Worm (Caenorhabditis elegans) whole organism, late embryonic: ENCODE measurements around the gene ZK899.6.

Source experiments
- F13H6.1 ChIP-seq: sonication (generic microtip); optimal IDR thresholded peaks from 2 replicates; lab custom pipeline; 2016; ENCODE audit warnings: missing genetic modification characterization, missing compliant biosample characterization
- K02D7.2 ChIP-seq: sonication (generic microtip); optimal IDR thresholded peaks from 2 replicates; lab custom pipeline; 2017; ENCODE audit warnings: mild to moderate bottlenecking, missing genetic modification characterization, missing compliant biosample characterization
- K09A11.1 ChIP-seq: sonication (generic microtip); optimal IDR thresholded peaks from 2 replicates; lab custom pipeline; 2017; ENCODE audit warnings: antibody characterized with exemption, mild to moderate bottlenecking, missing genetic modification characterization, missing compliant biosample characterization; ENCODE audit not compliant: insufficient read depth
- T23F11.4 ChIP-seq: fragments of 200-800 bp; sonication (Bioruptor generic); optimal IDR thresholded peaks from 2 replicates; lab custom pipeline; 2018; ENCODE audit warnings: mild to moderate bottlenecking, missing genetic modification characterization, missing compliant biosample characterization
- Y22D7AL.16 ChIP-seq: sonication (generic microtip); optimal IDR thresholded peaks from 2 replicates; lab custom pipeline; 2016; ENCODE audit warnings: missing genetic modification characterization, missing compliant biosample characterization
- ahr-1 ChIP-seq: sonication (generic microtip); optimal IDR thresholded peaks from 2 replicates; lab custom pipeline; 2016; ENCODE audit warnings: missing genetic modification characterization, missing compliant biosample characterization
- ama-1 ChIP-seq: fragments of 150-350 bp; optimal IDR thresholded peaks from 2 replicates; lab custom pipeline; 2014
- ceh-14 ChIP-seq: sonication (generic microtip); optimal IDR thresholded peaks from 2 replicates; lab custom pipeline; 2016; ENCODE audit warnings: missing genotype, missing genetic modification characterization, missing compliant biosample characterization
- ceh-18 ChIP-seq: sonication (generic microtip); optimal IDR thresholded peaks from 2 replicates; lab custom pipeline; 2016; ENCODE audit warnings: missing genetic modification characterization, missing compliant biosample characterization
- ceh-19 ChIP-seq: fragments of 200-800 bp; sonication (Bioruptor generic); optimal IDR thresholded peaks from 2 replicates; lab custom pipeline; 2018; ENCODE audit warnings: mild to moderate bottlenecking, missing genetic modification characterization, missing compliant biosample characterization
- ceh-2 ChIP-seq: sonication (generic microtip); optimal IDR thresholded peaks from 2 replicates; lab custom pipeline; 2016; ENCODE audit warnings: missing genotype, missing genetic modification characterization, missing compliant biosample characterization
- ceh-22 ChIP-seq: sonication (generic microtip); optimal IDR thresholded peaks from 2 replicates; lab custom pipeline; 2017; ENCODE audit warnings: missing biosample characterization, missing genetic modification characterization
- ceh-30 ChIP-seq: fragments of 150-350 bp; optimal IDR thresholded peaks from 2 replicates; lab custom pipeline; 2014; ENCODE audit warnings: missing biosample characterization, missing genetic modification characterization
- ceh-31 ChIP-seq: sonication (generic microtip); optimal IDR thresholded peaks from 2 replicates; lab custom pipeline; 2016; ENCODE audit warnings: missing genetic modification characterization, missing compliant biosample characterization
- ceh-34 ChIP-seq: sonication (generic microtip); optimal IDR thresholded peaks from 2 replicates; lab custom pipeline; 2016; ENCODE audit warnings: mild to moderate bottlenecking, missing genetic modification characterization, missing compliant biosample characterization
- ceh-48 ChIP-seq: sonication (generic microtip); optimal IDR thresholded peaks from 2 replicates; lab custom pipeline; 2016; ENCODE audit warnings: missing genetic modification characterization, inconsistent platforms, missing compliant biosample characterization
- ceh-9 ChIP-seq: sonication (generic microtip); optimal IDR thresholded peaks from 2 replicates; lab custom pipeline; 2016; ENCODE audit warnings: mild to moderate bottlenecking, missing genetic modification characterization, inconsistent platforms, missing compliant biosample characterization
- che-1 ChIP-seq: sonication (generic microtip); optimal IDR thresholded peaks from 2 replicates; lab custom pipeline; 2016; ENCODE audit warnings: mild to moderate bottlenecking, missing genetic modification characterization, missing compliant biosample characterization
- dmd-4 ChIP-seq: sonication (generic microtip); optimal IDR thresholded peaks from 2 replicates; lab custom pipeline; 2016; ENCODE audit warnings: borderline replicate concordance, missing genetic modification characterization, missing compliant biosample characterization
- dve-1 ChIP-seq: sonication (generic microtip); optimal IDR thresholded peaks from 2 replicates; lab custom pipeline; 2017; ENCODE audit warnings: antibody characterized with exemption, mild to moderate bottlenecking, missing genetic modification characterization, missing compliant biosample characterization
- elt-2 ChIP-seq: sonication (generic microtip); optimal IDR thresholded peaks from 2 replicates; lab custom pipeline; 2016; ENCODE audit warnings: missing genetic modification reagents, missing genetic modification characterization, missing compliant biosample characterization
- elt-4 ChIP-seq: sonication (generic microtip); optimal IDR thresholded peaks from 2 replicates; lab custom pipeline; 2016; ENCODE audit warnings: missing genetic modification characterization, missing compliant biosample characterization
- ets-4 ChIP-seq: sonication (generic microtip); optimal IDR thresholded peaks from 2 replicates; lab custom pipeline; 2016; ENCODE audit warnings: missing genetic modification characterization, missing compliant biosample characterization
- eyg-1 ChIP-seq: sonication (generic microtip); optimal IDR thresholded peaks from 2 replicates; lab custom pipeline; 2016; ENCODE audit warnings: missing genotype, missing genetic modification characterization, missing compliant biosample characterization
- fkh-6 ChIP-seq: sonication (generic microtip); optimal IDR thresholded peaks from 2 replicates; lab custom pipeline; 2016; ENCODE audit warnings: missing genetic modification characterization, missing compliant biosample characterization
- hlh-30 ChIP-seq: sonication (generic microtip); optimal IDR thresholded peaks from 2 replicates; lab custom pipeline; 2017; ENCODE audit warnings: antibody characterized with exemption, missing genetic modification characterization, missing compliant biosample characterization; ENCODE audit not compliant: insufficient read depth
- hlh-6 ChIP-seq: sonication (generic microtip); optimal IDR thresholded peaks from 2 replicates; lab custom pipeline; 2016; ENCODE audit warnings: missing genotype, missing genetic modification characterization, missing compliant biosample characterization
- hlh-8 ChIP-seq: sonication (generic microtip); optimal IDR thresholded peaks from 2 replicates; lab custom pipeline; 2016; ENCODE audit warnings: missing genotype, missing genetic modification characterization, missing compliant biosample characterization
- madf-2 ChIP-seq: sonication (generic microtip); optimal IDR thresholded peaks from 2 replicates; lab custom pipeline; 2017; ENCODE audit warnings: missing genetic modification characterization, missing compliant biosample characterization
- mec-3 ChIP-seq: sonication (generic microtip); optimal IDR thresholded peaks from 2 replicates; lab custom pipeline; 2016; ENCODE audit warnings: borderline replicate concordance, missing genetic modification characterization, missing compliant biosample characterization
- nfya-1 ChIP-seq: sonication (generic microtip); optimal IDR thresholded peaks from 2 replicates; lab custom pipeline; 2017; ENCODE audit warnings: missing genetic modification characterization, mild to moderate bottlenecking, missing compliant biosample characterization, antibody characterized with exemption, moderate library complexity
- nhr-11 ChIP-seq: fragments of 150-350 bp; optimal IDR thresholded peaks from 2 replicates; lab custom pipeline; 2014; ENCODE audit warnings: missing biosample characterization, missing genetic modification characterization
- npax-4 ChIP-seq: sonication (generic microtip); optimal IDR thresholded peaks from 2 replicates; lab custom pipeline; 2016; ENCODE audit warnings: missing genetic modification characterization, missing compliant biosample characterization
- odd-2 ChIP-seq: sonication (generic microtip); optimal IDR thresholded peaks from 2 replicates; lab custom pipeline; 2017; ENCODE audit warnings: antibody characterized with exemption, mild to moderate bottlenecking, missing genetic modification characterization, missing compliant biosample characterization
- pag-3 ChIP-seq: sonication (generic microtip); optimal IDR thresholded peaks from 2 replicates; lab custom pipeline; 2016; ENCODE audit warnings: missing compliant biosample characterization, missing genetic modification characterization, borderline replicate concordance
- pat-9 ChIP-seq: fragments of 200-800 bp; sonication (Bioruptor generic); optimal IDR thresholded peaks from 2 replicates; lab custom pipeline; 2018; ENCODE audit warnings: mild to moderate bottlenecking, missing genetic modification characterization, moderate library complexity, missing compliant biosample characterization
- pha-2 ChIP-seq: sonication (generic microtip); optimal IDR thresholded peaks from 2 replicates; lab custom pipeline; 2017; ENCODE audit warnings: mild to moderate bottlenecking, missing genetic modification characterization, missing compliant biosample characterization
- pha-4 ChIP-seq: fragments of 150-350 bp; optimal IDR thresholded peaks from 2 replicates; lab custom pipeline; 2018; ENCODE audit warnings: missing biosample characterization, missing genetic modification reagents, missing genetic modification characterization
- ref-2 ChIP-seq: sonication (generic microtip); optimal IDR thresholded peaks from 2 replicates; lab custom pipeline; 2016; ENCODE audit warnings: missing genetic modification characterization, missing compliant biosample characterization
- sdc-2 ChIP-seq: sonication (generic microtip); optimal IDR thresholded peaks from 2 replicates; lab custom pipeline; 2016; ENCODE audit warnings: missing genotype, missing genetic modification characterization, missing compliant biosample characterization
- sox-2 ChIP-seq: fragments of 200-800 bp; sonication (Bioruptor generic); IDR thresholded peaks from 2 replicates; pipeline ENCODE4 v1.3.6; 2022; ENCODE audit warnings: missing genetic modification reagents, missing genetic modification characterization, missing compliant biosample characterization
- sox-4 ChIP-seq: sonication (generic microtip); optimal IDR thresholded peaks from 2 replicates; lab custom pipeline; 2017; ENCODE audit warnings: mild to moderate bottlenecking, missing genetic modification characterization, inconsistent platforms, missing compliant biosample characterization
- syd-9 ChIP-seq: sonication (generic microtip); optimal IDR thresholded peaks from 2 replicates; lab custom pipeline; 2016; ENCODE audit warnings: mild to moderate bottlenecking, missing genetic modification characterization, moderate library complexity, missing compliant biosample characterization
- tbx-2 ChIP-seq: sonication (generic microtip); optimal IDR thresholded peaks from 2 replicates; lab custom pipeline; 2016; ENCODE audit warnings: missing genetic modification characterization, missing compliant biosample characterization
- tbx-7 ChIP-seq: sonication (generic microtip); optimal IDR thresholded peaks from 2 replicates; lab custom pipeline; 2016; ENCODE audit warnings: missing genotype, missing genetic modification characterization, missing compliant biosample characterization
- ttx-3 ChIP-seq: sonication (generic microtip); optimal IDR thresholded peaks from 2 replicates; lab custom pipeline; 2016; ENCODE audit warnings: missing genetic modification reagents, missing genetic modification characterization, missing compliant biosample characterization
- unc-55 ChIP-seq: sonication (generic microtip); optimal IDR thresholded peaks from 2 replicates; lab custom pipeline; 2017; ENCODE audit warnings: missing biosample characterization, missing genetic modification reagents, missing genetic modification characterization
- zip-5 ChIP-seq: sonication (generic microtip); optimal IDR thresholded peaks from 2 replicates; lab custom pipeline; 2016; ENCODE audit warnings: missing genetic modification characterization, missing compliant biosample characterization
- ztf-16 ChIP-seq: sonication (generic microtip); optimal IDR thresholded peaks from 2 replicates; lab custom pipeline; 2017; ENCODE audit warnings: missing genetic modification characterization, missing compliant biosample characterization

The ZK899.6 gene

ce11 chrX:9465722-9466132, 2.6 kb downstream of the ZK899.6 start (continued):
- TF ChIP-seq dve-1 (tag; lab: Kevin White, UChicago) (peak; percentile 96), eyg-1 (tag; lab: Kevin White, UChicago) (no peak), syd-9 (tag; lab: Kevin White, UChicago) (peak; percentile 60), ztf-16 (tag; lab: Kevin White, UChicago) (peak; percentile 67), pag-3 (tag; lab: Kevin White, UChicago) (no peak), sox-4 (tag; lab: Kevin White, UChicago) (no peak), fkh-6 (tag; lab: Kevin White, UChicago) (no peak), hlh-30 (peak; percentile 72), madf-2 (tag; lab: Kevin White, UChicago) (peak; percentile 58), ceh-48 (peak; percentile 86), ref-2 (tag; lab: Kevin White, UChicago) (peak; percentile 77), ceh-19 (GFP tag; lab: Kevin White, UChicago) (no peak), nhr-11 (tag; lab: Kevin White, UChicago) (peak; percentile 18), ttx-3 (tag; lab: Kevin White, UChicago) (no peak), ceh-9 (tag; lab: Kevin White, UChicago) (no peak), odd-2 (tag; lab: Kevin White, UChicago) (peak; percentile 42), nfya-1 (tag; lab: Kevin White, UChicago) (peak; percentile 96), K09A11.1 (tag; lab: Kevin White, UChicago) (peak; percentile 80), F13H6.1 (tag; lab: Kevin White, UChicago) (peak; percentile 59), pha-2 (tag; lab: Kevin White, UChicago) (no peak), che-1 (tag; lab: Kevin White, UChicago) (no peak), tbx-7 (tag; lab: Kevin White, UChicago) (peak; percentile 47), hlh-8 (tag; lab: Kevin White, UChicago) (no peak), hlh-6 (tag; lab: Kevin White, UChicago) (no peak), sdc-2 (peak; percentile 99), elt-2 (tag; lab: Kevin White, UChicago) (peak; percentile 60), K02D7.2 (tag; lab: Kevin White, UChicago) (no peak), ets-4 (tag; lab: Kevin White, UChicago) (peak; percentile 70), T23F11.4 (GFP tag; lab: Kevin White, UChicago) (no peak), ceh-31 (tag; lab: Kevin White, UChicago) (peak; percentile 94), dmd-4 (peak; percentile 27)

- TF ChIP-seq ceh-14 (peak; percentile 90), ahr-1 (tag; lab: Kevin White, UChicago) (peak; percentile 84), fkh-6 (tag; lab: Kevin White, UChicago) (peak; percentile 80), pha-4 (no peak), tbx-2 (tag; lab: Kevin White, UChicago) (peak; percentile 78), unc-55 (GFP tag; lab: Kevin White, UChicago) (no peak), dmd-4 (peak; percentile 74), sox-4 (tag; lab: Kevin White, UChicago) (peak; percentile 77), ceh-31 (tag; lab: Kevin White, UChicago) (peak; percentile 70), K02D7.2 (tag; lab: Kevin White, UChicago) (peak; percentile 70), nfya-1 (tag; lab: Kevin White, UChicago) (peak; percentile 72), ceh-18 (tag; lab: Kevin White, UChicago) (peak; percentile 90), ceh-2 (tag; lab: Kevin White, UChicago) (peak; percentile 79), ama-1 (no peak), hlh-8 (tag; lab: Kevin White, UChicago) (peak; percentile 49), ceh-22 (no peak), zip-5 (tag; lab: Kevin White, UChicago) (peak; percentile 34), ref-2 (tag; lab: Kevin White, UChicago) (peak; percentile 40), ceh-34 (tag; lab: Kevin White, UChicago) (peak; percentile 89), mec-3 (tag; lab: Kevin White, UChicago) (no peak), ceh-48 (peak; percentile 70), pat-9 (peak; percentile 86), syd-9 (tag; lab: Kevin White, UChicago) (peak; percentile 87), ceh-30 (tag; lab: Kevin White, UChicago) (peak; percentile 51), elt-4 (tag; lab: Kevin White, UChicago) (peak; percentile 58), sox-2 (GFP tag; lab: Robert Waterston, UW) (peak; percentile 89), ceh-19 (GFP tag; lab: Kevin White, UChicago) (peak; percentile 88), T23F11.4 (GFP tag; lab: Kevin White, UChicago) (peak; percentile 78), npax-4 (peak; percentile 61), hlh-6 (tag; lab: Kevin White, UChicago) (peak; percentile 90), odd-2 (tag; lab: Kevin White, UChicago) (peak; percentile 71), Y22D7AL.16 (peak; percentile 73), sdc-2 (peak; percentile 96), hlh-30 (peak; percentile 27)
These were observed 4.4 kb downstream of the ZK899.6 start for ce11 chrX:9467573-9467972.
